Worm (Caenorhabditis elegans) whole organism, L2 larva: ENCODE measurements around the gene cyp-35B2.

Experiments used
- C34F6.9 ChIP-seq: fragments of 150-350 bp; optimal IDR thresholded peaks from 2 replicates; lab custom pipeline; 2014; ENCODE audit warnings: missing biosample characterization, missing genetic modification characterization
- R02D3.7 ChIP-seq: fragments of 150-350 bp; optimal IDR thresholded peaks from 2 replicates; lab custom pipeline; 2014; ENCODE audit warnings: missing biosample characterization, missing genetic modification characterization
- ZK546.5 ChIP-seq: sonication (generic microtip); optimal IDR thresholded peaks from 2 replicates; lab custom pipeline; 2017; ENCODE audit warnings: missing biosample characterization, missing genetic modification characterization
- alr-1 ChIP-seq: fragments of 150-350 bp; optimal IDR thresholded peaks from 2 replicates; lab custom pipeline; 2014; ENCODE audit warnings: missing biosample characterization, missing genetic modification characterization
- aly-2 ChIP-seq: fragments of 150-350 bp; optimal IDR thresholded peaks from 2 replicates; lab custom pipeline; 2014; ENCODE audit warnings: missing biosample characterization, missing genetic modification characterization
- ama-1 ChIP-seq: fragments of 150-350 bp; optimal IDR thresholded peaks from 2 replicates; lab custom pipeline; 2018; ENCODE audit warnings: inconsistent platforms
- blmp-1 ChIP-seq: sonication (generic microtip); optimal IDR thresholded peaks from 2 replicates; lab custom pipeline; 2017; ENCODE audit warnings: missing genetic modification characterization, mild to moderate bottlenecking, missing compliant biosample characterization, antibody characterized with exemption, moderate library complexity; ENCODE audit not compliant: insufficient read depth
- ceh-16 ChIP-seq: fragments of 150-350 bp; optimal IDR thresholded peaks from 2 replicates; lab custom pipeline; 2014; ENCODE audit warnings: missing biosample characterization, missing genetic modification characterization
- ceh-82 ChIP-seq: fragments of 150-350 bp; optimal IDR thresholded peaks from 2 replicates; lab custom pipeline; 2014; ENCODE audit warnings: missing biosample characterization, missing genetic modification characterization
- crh-2 ChIP-seq: sonication (generic microtip); optimal IDR thresholded peaks from 2 replicates; lab custom pipeline; 2017; ENCODE audit warnings: missing biosample characterization, missing genetic modification characterization
- elt-3 ChIP-seq: sonication (generic microtip); optimal IDR thresholded peaks from 2 replicates; lab custom pipeline; 2017; ENCODE audit warnings: missing biosample characterization, missing genetic modification characterization
- fos-1 ChIP-seq: fragments of 150-350 bp; optimal IDR thresholded peaks from 2 replicates; lab custom pipeline; 2014; ENCODE audit warnings: missing biosample characterization, missing genetic modification characterization
- gmeb-1 ChIP-seq: fragments of 150-350 bp; optimal IDR thresholded peaks from 2 replicates; lab custom pipeline; 2014; ENCODE audit warnings: missing biosample characterization, missing genetic modification characterization
- lin-11 ChIP-seq: fragments of 150-350 bp; sonication (generic microtip); optimal IDR thresholded peaks from 2 replicates; lab custom pipeline; 2014; ENCODE audit warnings: missing biosample characterization, missing genetic modification characterization, inconsistent platforms, mixed read lengths
- lin-13 ChIP-seq: fragments of 150-350 bp; optimal IDR thresholded peaks from 2 replicates; lab custom pipeline; 2014; ENCODE audit warnings: missing biosample characterization, missing genetic modification reagents, missing genetic modification characterization
- lsy-2 ChIP-seq, 2 experiments: fragments of 150-350 bp in 1 of 2; sonication (generic microtip) in 1 of 2; optimal IDR thresholded peaks; 2 replicates each; lab custom pipeline; 2014 to 2017; ENCODE audit warnings: missing biosample characterization in 2 of 2, missing genetic modification characterization in 2 of 2
- mbf-1 ChIP-seq: sonication (generic microtip); optimal IDR thresholded peaks from 2 replicates; lab custom pipeline; 2017; ENCODE audit warnings: missing biosample characterization, missing genetic modification characterization
- nhr-11 ChIP-seq: fragments of 150-350 bp; optimal IDR thresholded peaks from 2 replicates; lab custom pipeline; 2014; ENCODE audit warnings: missing biosample characterization, missing genetic modification characterization
- nhr-129 ChIP-seq: fragments of 150-350 bp; optimal IDR thresholded peaks from 2 replicates; lab custom pipeline; 2014; ENCODE audit warnings: missing biosample characterization, missing genetic modification characterization
- nhr-21 ChIP-seq: fragments of 150-350 bp; optimal IDR thresholded peaks from 2 replicates; lab custom pipeline; 2014; ENCODE audit warnings: missing biosample characterization, missing genetic modification characterization
- nhr-25 ChIP-seq: fragments of 150-350 bp; sonication (generic microtip); optimal IDR thresholded peaks from 3 replicates; lab custom pipeline; 2014; ENCODE audit warnings: missing biosample characterization, missing genetic modification characterization
- nhr-6 ChIP-seq: fragments of 150-350 bp; optimal IDR thresholded peaks from 2 replicates; lab custom pipeline; 2014; ENCODE audit warnings: missing biosample characterization, missing genetic modification characterization
- peb-1 ChIP-seq: fragments of 150-350 bp; optimal IDR thresholded peaks from 2 replicates; lab custom pipeline; 2014; ENCODE audit warnings: missing biosample characterization, missing genetic modification characterization
- sem-4 ChIP-seq: fragments of 150-350 bp; optimal IDR thresholded peaks from 2 replicates; lab custom pipeline; 2014; ENCODE audit warnings: missing biosample characterization, missing genetic modification reagents, missing genetic modification characterization
- skn-1 ChIP-seq: sonication (generic microtip); optimal IDR thresholded peaks from 2 replicates; lab custom pipeline; 2017; ENCODE audit warnings: missing biosample characterization, missing genetic modification characterization
- sma-3 ChIP-seq: sonication (generic microtip); optimal IDR thresholded peaks from 2 replicates; lab custom pipeline; 2016; ENCODE audit warnings: missing genetic modification reagents, missing genetic modification characterization, missing compliant biosample characterization
- sma-9 ChIP-seq, 2 experiments: fragments of 150-350 bp in 1 of 2; sonication (generic microtip) in 1 of 2; optimal IDR thresholded peaks; 2 replicates each; lab custom pipeline; 2014 to 2016; ENCODE audit warnings: missing genetic modification characterization in 2 of 2, mild to moderate bottlenecking in 1 of 2, missing biosample characterization in 1 of 2, missing compliant biosample characterization in 1 of 2, missing genetic modification reagents in 1 of 2, moderate library complexity in 1 of 2
- unc-55 ChIP-seq: fragments of 150-350 bp; sonication (generic microtip); optimal IDR thresholded peaks from 3 replicates; lab custom pipeline; 2014; ENCODE audit warnings: missing biosample characterization, missing genetic modification reagents, missing genetic modification characterization
- unc-62 ChIP-seq: fragments of 150-350 bp; optimal IDR thresholded peaks from 2 replicates; lab custom pipeline; 2014; ENCODE audit warnings: missing biosample characterization, missing genetic modification reagents, missing genetic modification characterization
- ztf-1 ChIP-seq: fragments of 200-800 bp; sonication (Bioruptor generic); conservative IDR thresholded peaks from 2 replicates; pipeline ENCODE4 v1.3.6; 2022; ENCODE audit warnings: missing genetic modification characterization, missing compliant biosample characterization
- ztf-11 ChIP-seq: sonication (generic microtip); optimal IDR thresholded peaks from 2 replicates; lab custom pipeline; 2017; ENCODE audit warnings: missing biosample characterization, missing genetic modification characterization

The cyp-35B2 gene

DNA sequence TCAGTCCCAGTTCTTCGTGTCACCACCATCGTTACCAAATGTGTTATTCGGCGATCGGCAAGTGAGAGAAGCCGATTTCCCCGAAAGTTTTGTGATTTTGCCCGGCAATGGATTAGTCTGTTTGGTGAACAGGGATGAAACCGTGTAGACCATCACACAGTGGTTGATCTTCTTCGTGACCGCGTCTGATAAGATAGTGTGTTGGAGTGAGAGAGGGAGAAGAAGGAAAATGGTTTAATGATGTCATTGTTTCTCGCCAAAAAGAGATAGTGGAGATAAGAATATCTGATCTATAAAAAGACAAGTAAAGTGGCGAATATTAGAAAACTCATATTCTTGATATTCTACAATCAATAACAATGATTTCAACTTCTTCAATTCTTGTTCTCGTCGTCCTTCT is 37.9 kb downstream of the cyp-35B2 start, which contains the start of gene nlp-31 (continued):
- TF ChIP-seq nhr-129 (tag; lab: Kevin White, UChicago) (no peak), nhr-25 (peak; percentile 77), ztf-1 (GFP tag; lab: Robert Waterston, UW) (no peak)

DNA sequence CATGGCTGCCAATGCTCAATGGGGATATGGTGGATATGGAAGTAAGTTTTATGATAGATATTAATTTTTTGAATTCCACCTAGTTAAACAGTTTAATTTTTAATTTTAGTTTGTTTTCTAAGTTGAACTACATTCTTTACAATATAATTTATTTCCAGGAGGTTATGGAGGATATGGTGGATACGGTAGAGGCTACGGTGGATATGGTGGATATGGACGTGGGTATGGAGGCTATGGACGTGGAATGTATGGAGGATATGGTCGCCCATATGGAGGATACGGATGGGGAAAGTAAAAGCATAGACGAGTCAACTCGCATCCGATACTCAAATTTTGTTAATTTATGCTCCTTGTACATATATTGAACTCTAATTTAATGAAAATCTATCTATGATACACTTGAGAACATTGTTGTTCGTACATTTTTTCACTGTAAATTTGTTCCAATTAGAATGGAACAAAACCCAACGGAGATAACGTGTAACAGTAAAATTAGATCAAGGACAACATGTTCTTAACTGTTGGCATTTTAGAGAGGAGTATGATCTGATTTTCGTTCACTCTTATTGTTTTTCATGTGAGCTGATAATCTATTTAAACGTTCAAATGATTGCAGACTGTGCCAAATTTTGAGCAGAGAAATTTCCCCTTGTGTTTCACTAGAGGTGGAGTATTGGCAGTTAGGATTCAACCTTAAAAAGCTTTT is 38.4 kb downstream of the cyp-35B2 start:
- peak; percentile 21 for TF ChIP-seq sma-3 (GFP tag; lab: Kevin White, UChicago)
- peak; percentile 33 for TF ChIP-seq sma-9 (GFP tag; optimal IDR thresholded peaks at IDR 0.05; lab: Kevin White, UChicago)
- TF ChIP-seq sma-9 (tag; optimal IDR thresholded peaks at IDR 0.05; lab: Kevin White, UChicago): no peak
- TF ChIP-seq lsy-2 (tag; optimal IDR thresholded peaks at IDR 0.05; lab: Kevin White, UChicago): no peak
- TF ChIP-seq nhr-21 (tag; lab: Kevin White, UChicago): peak; percentile 68
- peak; percentile 23 for TF ChIP-seq ama-1 (lab: Kevin White, UChicago)
- TF ChIP-seq, all 48 proteins: peak for 4

DNA sequence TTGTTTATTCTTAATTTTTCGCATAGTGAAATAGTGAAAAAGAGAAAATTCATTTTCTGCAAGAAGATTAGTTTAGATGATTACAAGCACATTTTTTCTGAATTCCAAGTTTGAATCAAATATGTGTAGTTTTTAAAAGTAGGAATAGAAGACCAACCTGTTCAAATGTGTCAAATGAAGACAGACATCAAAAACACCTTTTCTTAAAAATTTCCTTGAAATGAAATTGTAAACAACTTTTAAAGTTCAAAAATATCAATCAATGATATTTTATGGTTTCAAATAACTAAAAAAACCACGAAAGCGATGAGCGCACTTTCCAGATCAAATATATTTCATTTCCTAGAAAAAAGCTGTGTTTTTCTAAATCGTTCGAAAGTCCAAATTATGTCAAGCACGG is 39.7 kb downstream of the cyp-35B2 start, which contains the start of gene nlp-30:
Gene nlp-30, plus strand, starts transcription at position 301 of the 400 bp plus-strand sequence.
- no peak for TF ChIP-seq unc-55
- TF ChIP-seq ZK546.5: no peak
- TF ChIP-seq aly-2 (tag; lab: Kevin White, UChicago): no peak
- TF ChIP-seq lin-13 (GFP tag; lab: Kevin White, UChicago): no peak
- TF ChIP-seq peb-1: no peak
- TF ChIP-seq lsy-2 (tag; optimal IDR thresholded peaks at IDR 0.05; lab: Kevin White, UChicago): no peak
- TF ChIP-seq unc-62 (GFP tag; lab: Kevin White, UChicago): no peak
- TF ChIP-seq fos-1 (tag; lab: Kevin White, UChicago): no peak
- TF ChIP-seq ceh-16: no peak
- TF ChIP-seq mbf-1 (tag; lab: Kevin White, UChicago): no peak
- no peak for TF ChIP-seq gmeb-1 (tag; lab: Kevin White, UChicago)
- TF ChIP-seq alr-1 (tag; lab: Kevin White, UChicago): no peak
- TF ChIP-seq blmp-1 (tag; lab: Kevin White, UChicago): no peak
- TF ChIP-seq nhr-11 (tag; lab: Kevin White, UChicago): no peak
- no peak for TF ChIP-seq elt-3
- TF ChIP-seq sem-4: no peak
- no peak for TF ChIP-seq crh-2 (tag; lab: Kevin White, UChicago)

ce11 chrV:3984178-3984577 is 42.2 kb downstream of the cyp-35B2 start, which contains the start of gene nlp-29:
Gene nlp-29 (plus strand): TSS chrV:3984425.
- TF ChIP-seq mbf-1 (tag; lab: Kevin White, UChicago) (no peak), nhr-21 (tag; lab: Kevin White, UChicago) (peak; percentile 59), sma-3 (GFP tag; lab: Kevin White, UChicago) (peak; percentile 79), crh-2 (tag; lab: Kevin White, UChicago) (peak; percentile 49), lin-11 (tag; lab: Kevin White, UChicago) (no peak), nhr-6 (no peak), ceh-82 (tag; lab: Kevin White, UChicago) (no peak), skn-1 (tag; lab: Kevin White, UChicago) (no peak), nhr-25 (peak; percentile 77), sma-9 (GFP tag; optimal IDR thresholded peaks at IDR 0.05; lab: Kevin White, UChicago) (peak; percentile 63), sma-9 (tag; optimal IDR thresholded peaks at IDR 0.05; lab: Kevin White, UChicago) (no peak), lin-13 (GFP tag; lab: Kevin White, UChicago) (no peak), R02D3.7 (tag; lab: Kevin White, UChicago) (no peak), blmp-1 (tag; lab: Kevin White, UChicago) (peak; percentile 50), C34F6.9 (tag; lab: Kevin White, UChicago) (no peak)

- TF ChIP-seq ztf-11 (tag; lab: Kevin White, UChicago) (no peak), nhr-25 (peak; percentile 42), sma-9 (GFP tag; optimal IDR thresholded peaks at IDR 0.05; lab: Kevin White, UChicago) (peak; percentile 72), sma-9 (tag; optimal IDR thresholded peaks at IDR 0.05; lab: Kevin White, UChicago) (no peak), blmp-1 (tag; lab: Kevin White, UChicago) (peak; percentile 54), ama-1 (lab: Kevin White, UChicago) (no peak), alr-1 (tag; lab: Kevin White, UChicago) (no peak)
These were observed 43.1 kb downstream of the cyp-35B2 start for ce11 chrV:3985104-3985503.
